Worm (Caenorhabditis elegans) whole organism, early embryonic: ENCODE results near the gene txt-18.

Experiments
- ama-1 ChIP-seq: fragments of 150-350 bp; optimal IDR thresholded peaks from 2 replicates; lab custom pipeline; 2014
- flt-1 ChIP-seq: fragments of 200-800 bp; sonication (Bioruptor generic); IDR thresholded peaks from 2 replicates; pipeline ENCODE4 v1.3.6; 2022; ENCODE audit warnings: missing genetic modification characterization, missing compliant biosample characterization
- pes-1 ChIP-seq: fragments of 200-800 bp; sonication (Bioruptor generic); IDR thresholded peaks from 2 replicates; pipeline ENCODE4 v1.3.6; 2022; ENCODE audit warnings: missing genetic modification reagents, missing genetic modification characterization, missing compliant biosample characterization
- tbx-11 ChIP-seq: fragments of 200-800 bp; sonication (Bioruptor generic); IDR thresholded peaks from 2 replicates; pipeline ENCODE4 v1.3.6; 2022; ENCODE audit warnings: missing genetic modification characterization, missing compliant biosample characterization

DNA sequence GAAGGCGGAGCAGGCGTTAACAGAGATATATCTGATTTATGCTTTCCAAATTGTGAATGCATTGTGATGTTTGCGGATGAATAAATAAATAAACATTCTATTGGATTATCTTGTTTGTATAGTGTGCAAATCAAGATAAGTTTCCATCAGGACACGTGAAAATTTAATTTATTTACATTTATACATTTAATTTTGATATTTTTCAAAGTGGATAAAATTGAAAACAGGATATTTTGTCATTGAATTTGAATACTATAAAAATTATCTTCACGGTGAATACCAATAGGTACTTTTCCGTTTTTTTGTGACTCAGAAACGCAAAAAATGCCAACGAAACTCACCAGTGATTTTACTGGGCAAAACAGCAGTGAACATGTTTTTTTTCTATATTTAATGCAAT is 47.3 kb downstream of the txt-18 start, which contains the start of gene F58F12.3:
- no peak for TF ChIP-seq flt-1
- TF ChIP-seq tbx-11, result no peak
- TF ChIP-seq ama-1 (lab: Kevin White, UChicago), result no peak
- TF ChIP-seq pes-1 (GFP tag; lab: Robert Waterston, UW), result no peak
